Worm (Caenorhabditis elegans): ENCODE measurements around the gene C31C9.6.
A peak's percentile ranks its signal among the peaks of the same experiment; 100 is the strongest.
"Not testable (repeated sequence)": the region's sequence is repeated elsewhere in the genome, so short reads cannot be mapped to it uniquely, and the experiment has no call there.

The C31C9.6 gene

ce11 chrII:13661990-13662389, at the start of gene C31C9.6:
C31C9.6 (minus strand) TSS chrII:13662090.
- not testable (repeated sequence) for TF ChIP-seq nhr-28 (tag; optimal IDR thresholded peaks at IDR 0.05); unc-39 (tag; optimal IDR thresholded peaks at IDR 0.05); tbx-8 (GFP tag; optimal IDR thresholded peaks at IDR 0.05)

DNA sequence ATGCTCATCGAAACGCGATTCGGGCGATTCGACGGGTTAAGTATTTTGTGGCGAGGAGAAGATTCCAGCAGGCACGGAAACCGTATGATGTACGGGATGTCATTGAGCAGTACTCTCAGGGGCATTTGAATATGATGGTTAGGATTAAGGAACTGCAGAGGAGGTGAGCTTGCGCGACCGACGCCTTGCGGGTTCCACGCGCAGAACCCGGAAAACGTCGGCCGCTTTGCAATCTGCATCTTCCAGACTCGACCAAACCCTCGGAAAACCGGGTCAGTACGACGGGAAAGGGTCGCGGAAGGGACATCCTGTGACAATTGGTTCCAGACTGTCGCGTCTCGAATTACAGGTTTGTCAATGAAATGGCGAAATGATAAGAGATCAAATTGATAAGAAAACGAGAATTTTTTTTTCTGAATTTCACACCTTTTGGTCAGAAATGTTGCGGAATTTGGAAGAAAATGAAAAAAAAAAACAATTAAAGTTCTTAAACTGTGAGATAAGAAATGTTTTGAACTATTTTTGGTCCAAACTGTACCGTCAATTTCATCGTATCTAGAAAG, 49.7 kb upstream of the C31C9.6 start:
- no peak for TF ChIP-seq mab-5 (tag; optimal IDR thresholded peaks at IDR 0.05)

- TF ChIP-seq snpc-4 (tag; optimal IDR thresholded peaks at IDR 0.05) (no peak), ceh-43 (GFP tag; optimal IDR thresholded peaks at IDR 0.05) (no peak), sptf-1 (tag; optimal IDR thresholded peaks at IDR 0.05) (no peak), pha-4 (tag; optimal IDR thresholded peaks at IDR 0.05) (no peak), lin-13 (tag; optimal IDR thresholded peaks at IDR 0.05) (no peak), mep-1 (tag; optimal IDR thresholded peaks at IDR 0.05) (no peak), flh-1 (GFP tag; optimal IDR thresholded peaks at IDR 0.05) (no peak), mls-2 (tag; optimal IDR thresholded peaks at IDR 0.05) (no peak), lin-32 (GFP tag; optimal IDR thresholded peaks at IDR 0.05) (no peak), bed-3 (GFP tag; optimal IDR thresholded peaks at IDR 0.05) (no peak), nhr-12 (tag; optimal IDR thresholded peaks at IDR 0.05) (no peak), ham-2 (GFP tag; optimal IDR thresholded peaks at IDR 0.05) (no peak), tbx-8 (GFP tag; optimal IDR thresholded peaks at IDR 0.05) (no peak), lsy-2 (tag; optimal IDR thresholded peaks at IDR 0.05) (no peak), unc-39 (tag; optimal IDR thresholded peaks at IDR 0.05) (no peak), zip-8 (tag; optimal IDR thresholded peaks at IDR 0.05) (no peak), drap-1 (GFP tag; optimal IDR thresholded peaks at IDR 0.05) (no peak), ces-1 (GFP tag; optimal IDR thresholded peaks at IDR 0.05) (no peak)
These were observed 35.8 kb upstream of the C31C9.6 start for ce11 chrII:13697691-13698090.

ce11 chrII:13695343-13696332, 33.7 kb upstream of the C31C9.6 start, which contains the start of gene kqt-3:
kqt-3 (plus strand) TSS chrII:13696282.
- TF ChIP-seq lsy-2 (tag; optimal IDR thresholded peaks at IDR 0.05), result no peak
- TF ChIP-seq nhr-12 (tag; optimal IDR thresholded peaks at IDR 0.05), result no peak

DNA sequence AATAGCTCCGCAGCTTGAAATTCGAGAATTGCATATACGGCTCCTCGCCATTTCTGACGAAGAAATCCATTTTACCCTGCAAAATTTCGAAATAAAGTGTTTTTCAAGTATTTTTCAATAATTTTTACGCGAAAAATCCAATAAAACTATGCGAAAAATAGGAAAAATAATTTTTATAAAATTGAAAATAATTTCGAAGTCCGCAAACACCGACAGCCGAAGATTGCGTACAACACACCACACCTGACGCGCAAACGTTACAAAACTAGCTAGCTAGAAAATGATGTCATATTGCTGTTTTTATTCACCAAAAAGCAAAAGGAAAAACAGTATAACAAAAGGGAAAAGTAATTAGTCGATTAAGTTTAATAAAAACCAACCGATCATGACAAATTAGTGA, 32.8 kb upstream of the C31C9.6 start, which contains the start of gene rpoa-1:
Gene rpoa-1 (minus strand): TSS at position 84 of the 400 bp plus-strand sequence.
- TF ChIP-seq sem-2 (GFP tag; optimal IDR thresholded peaks at IDR 0.05) (no peak), pha-4 (tag; optimal IDR thresholded peaks at IDR 0.05) (no peak), ces-1 (GFP tag; optimal IDR thresholded peaks at IDR 0.05) (peak; percentile 44), mep-1 (tag; optimal IDR thresholded peaks at IDR 0.05) (peak; percentile 36)

DNA sequence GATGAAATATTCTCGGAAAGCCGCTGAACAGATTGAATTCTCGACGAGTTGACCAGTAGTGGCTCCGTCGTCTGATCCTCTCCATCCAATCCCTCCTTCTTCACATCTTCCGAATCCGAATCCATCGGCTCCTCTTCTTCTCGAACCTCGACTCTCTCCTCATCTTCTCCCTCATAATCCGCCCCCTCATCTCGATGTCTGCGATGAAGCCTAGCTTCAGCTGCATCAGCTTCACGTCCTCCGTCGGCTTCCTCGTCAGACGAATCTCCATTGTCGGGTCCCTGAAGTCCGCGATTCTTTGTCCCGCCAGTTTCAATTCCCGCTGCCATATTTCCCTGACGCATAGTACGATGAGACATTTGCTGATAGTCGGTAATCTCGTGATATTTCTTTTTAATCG, 23.7 kb upstream of the C31C9.6 start:
- no peak for TF ChIP-seq ceh-83 (GFP tag; optimal IDR thresholded peaks at IDR 0.05)
- TF ChIP-seq hlh-1 (tag; optimal IDR thresholded peaks at IDR 0.05), result no peak
- no peak for TF ChIP-seq blmp-1 (tag; optimal IDR thresholded peaks at IDR 0.05)

ce11 chrII:13681063-13681462, 19.2 kb upstream of the C31C9.6 start:
- TF ChIP-seq blmp-1 (tag; optimal IDR thresholded peaks at IDR 0.05), result no peak
- no peak for TF ChIP-seq ham-2 (GFP tag; optimal IDR thresholded peaks at IDR 0.05)
- TF ChIP-seq lsy-2 (tag; optimal IDR thresholded peaks at IDR 0.05), result no peak
- no peak for TF ChIP-seq mab-5 (tag; optimal IDR thresholded peaks at IDR 0.05)
- TF ChIP-seq zip-8 (tag; optimal IDR thresholded peaks at IDR 0.05), result no peak
- TF ChIP-seq mep-1 (tag; optimal IDR thresholded peaks at IDR 0.05), result no peak
- TF ChIP-seq bed-3 (GFP tag; optimal IDR thresholded peaks at IDR 0.05), result no peak
